Worm (Caenorhabditis elegans) whole organism, L4 larva: Measurements from ENCODE around the gene C47D12.5.

Source experiments
- R02D3.7 ChIP-seq: fragments of 150-350 bp; sonication (generic microtip); optimal IDR thresholded peaks from 3 replicates; lab custom pipeline; 2014; ENCODE audit warnings: missing biosample characterization, missing genetic modification characterization
- ama-1 ChIP-seq: fragments of 150-350 bp; optimal IDR thresholded peaks from 2 replicates; lab custom pipeline; 2014; ENCODE audit warnings: inconsistent platforms, mixed read lengths
- dve-1 ChIP-seq: sonication (generic microtip); optimal IDR thresholded peaks from 2 replicates; lab custom pipeline; 2017; ENCODE audit warnings: antibody characterized with exemption, mild to moderate bottlenecking, missing genetic modification characterization, missing compliant biosample characterization; ENCODE audit not compliant: insufficient read depth
- jun-1 ChIP-seq: fragments of 150-350 bp; optimal IDR thresholded peaks from 2 replicates; lab custom pipeline; 2014; ENCODE audit warnings: missing biosample characterization, missing genetic modification reagents, missing genetic modification characterization
- lsy-2 ChIP-seq, 2 experiments: fragments of 150-350 bp in 1 of 2; sonication (generic microtip) in 1 of 2; optimal IDR thresholded peaks; 2 replicates each; lab custom pipeline; 2014 to 2017; ENCODE audit warnings: missing biosample characterization in 2 of 2, missing genetic modification characterization in 2 of 2
- nhr-25 ChIP-seq: sonication (generic microtip); optimal IDR thresholded peaks from 2 replicates; lab custom pipeline; 2017; ENCODE audit warnings: missing genetic modification characterization, mild to moderate bottlenecking, missing compliant biosample characterization, antibody characterized with exemption, moderate library complexity, borderline replicate concordance; ENCODE audit not compliant: insufficient read depth
- nhr-41 ChIP-seq: fragments of 200-800 bp; sonication (Bioruptor generic); IDR thresholded peaks from 2 replicates; pipeline ENCODE4 v1.3.6; 2022; ENCODE audit warnings: missing genetic modification reagents, missing genetic modification characterization, missing compliant biosample characterization
- nhr-6 ChIP-seq: fragments of 150-350 bp; optimal IDR thresholded peaks from 2 replicates; lab custom pipeline; 2014; ENCODE audit warnings: missing biosample characterization, missing genetic modification characterization
- pha-4 ChIP-seq, 2 experiments: fragments of 150-350 bp in 1 of 2; fragments of 200-800 bp in 1 of 2; sonication (Bioruptor generic) in 1 of 2; IDR thresholded peaks in 1 of 2; optimal IDR thresholded peaks in 1 of 2; 2 replicates each; pipeline versions ENCODE4 v1.3.6 to Lab custom; 2014 to 2022; ENCODE audit warnings: missing genetic modification characterization in 2 of 2, missing genetic modification reagents in 2 of 2, missing biosample characterization in 1 of 2, missing compliant biosample characterization in 1 of 2
- skn-1 ChIP-seq: fragments of 150-350 bp; optimal IDR thresholded peaks from 2 replicates; lab custom pipeline; 2014; ENCODE audit warnings: missing biosample characterization, missing genetic modification characterization

DNA sequence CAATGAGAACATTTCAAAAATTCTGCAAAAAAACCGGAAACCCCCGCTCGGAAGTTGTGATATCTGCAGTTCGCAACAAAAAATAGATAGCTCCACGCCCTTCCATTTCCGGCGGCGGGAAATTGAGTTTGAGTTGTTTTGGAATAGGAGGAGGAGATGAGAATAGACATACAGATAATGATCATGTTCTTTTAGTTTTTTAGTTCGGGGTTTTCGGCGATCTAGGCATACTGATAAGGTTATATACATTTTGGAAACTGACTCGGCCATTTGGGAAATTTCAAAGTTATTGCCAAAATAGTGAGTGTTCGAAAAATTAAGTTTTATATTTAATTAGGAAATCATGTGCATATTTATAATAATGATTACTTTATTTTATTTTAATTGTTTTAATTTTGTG, 48.8 kb upstream of the C47D12.5 start:
- TF ChIP-seq nhr-6 (no peak), jun-1 (tag; lab: Kevin White, UChicago) (no peak), lsy-2 (tag; optimal IDR thresholded peaks at IDR 0.05; lab: Kevin White, UChicago) (no peak), R02D3.7 (no peak), pha-4 (GFP tag; IDR thresholded peaks at IDR 0.05; lab: Robert Waterston, UW) (no peak), pha-4 (tag; optimal IDR thresholded peaks at IDR 0.05; lab: Kevin White, UChicago) (no peak), skn-1 (tag; lab: Kevin White, UChicago) (no peak), ama-1 (lab: Kevin White, UChicago) (no peak), nhr-25 (tag; lab: Kevin White, UChicago) (no peak), nhr-41 (GFP tag; lab: Robert Waterston, UW) (no peak), dve-1 (tag; lab: Kevin White, UChicago) (no peak)
